Fruit fly (Drosophila melanogaster) whole organism, embryonic: ENCODE results near the gene GstD8.
A peak's percentile ranks its signal among the peaks of the same experiment; 100 is the strongest.

Experiments used
- CG10543 ChIP-seq: fragments of 200-800 bp; sonication (Bioruptor generic); optimal IDR thresholded peaks from 3 replicates; lab custom pipeline; 2017; ENCODE audit warnings: missing biosample characterization, mild to moderate bottlenecking, missing genetic modification characterization, moderate library complexity
- CG11723 ChIP-seq: fragments of 200-800 bp; sonication (Bioruptor generic); optimal IDR thresholded peaks from 2 replicates; lab custom pipeline; 2017; ENCODE audit warnings: missing biosample characterization, mild to moderate bottlenecking, missing genetic modification characterization
- CG12155 ChIP-seq: fragments of 200-800 bp; sonication (Bioruptor generic); optimal IDR thresholded peaks from 3 replicates; lab custom pipeline; 2016; ENCODE audit warnings: missing biosample characterization, missing genetic modification characterization
- CG12219 ChIP-seq: fragments of 200-800 bp; sonication (Bioruptor generic); optimal IDR thresholded peaks from 3 replicates; lab custom pipeline; 2018; ENCODE audit warnings: missing biosample characterization, mild to moderate bottlenecking, missing genetic modification characterization
- CG12391 ChIP-seq: fragments of 200-800 bp; sonication (Bioruptor generic); optimal IDR thresholded peaks from 3 replicates; lab custom pipeline; 2018; ENCODE audit warnings: missing biosample characterization, mild to moderate bottlenecking, missing genetic modification characterization, moderate library complexity
- CG12769 ChIP-seq: fragments of 200-800 bp; sonication (Bioruptor generic); optimal IDR thresholded peaks from 2 replicates; lab custom pipeline; 2019; ENCODE audit warnings: missing biosample characterization, mild to moderate bottlenecking, missing genetic modification characterization, moderate library complexity
- CG18599 ChIP-seq: fragments of 200-800 bp; sonication (Bioruptor generic); optimal IDR thresholded peaks from 3 replicates; lab custom pipeline; 2017; ENCODE audit warnings: missing biosample characterization, missing genetic modification characterization, mild to moderate bottlenecking, moderate library complexity, missing genetic modification reagents
- CG18764 ChIP-seq: fragments of 200-800 bp; sonication (Bioruptor generic); optimal IDR thresholded peaks from 3 replicates; lab custom pipeline; 2016; ENCODE audit warnings: missing biosample characterization, missing genetic modification characterization
- CG2199 ChIP-seq: fragments of 200-800 bp; sonication (Bioruptor generic); IDR thresholded peaks from 3 replicates; pipeline ENCODE4 v1.3.6; 2022; ENCODE audit warnings: missing biosample characterization, missing genetic modification characterization
- CG2889 ChIP-seq: fragments of 200-800 bp; sonication (Bioruptor generic); IDR thresholded peaks from 3 replicates; pipeline ENCODE4 v1.3.6; 2022; ENCODE audit warnings: missing biosample characterization, missing genetic modification characterization
- CG33557 ChIP-seq: fragments of 200-800 bp; sonication (Bioruptor generic); optimal IDR thresholded peaks from 2 replicates; lab custom pipeline; 2019; ENCODE audit warnings: missing biosample characterization, mild to moderate bottlenecking, missing genetic modification characterization, moderate library complexity
- CG4707 ChIP-seq: fragments of 200-800 bp; sonication (Bioruptor generic); optimal IDR thresholded peaks from 2 replicates; lab custom pipeline; 2018; ENCODE audit warnings: missing biosample characterization, mild to moderate bottlenecking, missing genetic modification characterization, moderate library complexity
- CG4820 ChIP-seq: fragments of 200-800 bp; sonication (Bioruptor generic); optimal IDR thresholded peaks from 3 replicates; lab custom pipeline; 2016; ENCODE audit warnings: missing biosample characterization, missing genetic modification characterization
- CG6683 ChIP-seq: fragments of 200-800 bp; sonication (Bioruptor generic); optimal IDR thresholded peaks from 2 replicates; lab custom pipeline; 2017; ENCODE audit warnings: missing biosample characterization, mild to moderate bottlenecking, missing genetic modification characterization, missing genetic modification reagents
- CG6854 ChIP-seq: fragments of 200-800 bp; sonication (Bioruptor generic); optimal IDR thresholded peaks from 3 replicates; lab custom pipeline; 2017; ENCODE audit warnings: missing biosample characterization, mild to moderate bottlenecking, missing genetic modification characterization
- CG8290 ChIP-seq, 3 experiments: fragments of 200-800 bp; sonication (Bioruptor generic); optimal IDR thresholded peaks; 2 replicates each; lab custom pipeline; 2016 to 2019; ENCODE audit warnings: missing biosample characterization in 3 of 3, missing genetic modification characterization in 3 of 3, mild to moderate bottlenecking in 2 of 3, moderate library complexity in 1 of 3
- CG8478 ChIP-seq: fragments of >200 bp; optimal IDR thresholded peaks from 2 replicates; lab custom pipeline; 2018
- D19A ChIP-seq: fragments of 200-800 bp; optimal IDR thresholded peaks from 3 replicates; lab custom pipeline; 2019; ENCODE audit warnings: missing biosample characterization, mild to moderate bottlenecking, missing genetic modification characterization, moderate library complexity
- D19B ChIP-seq: fragments of 200-800 bp; sonication (Bioruptor generic); optimal IDR thresholded peaks from 2 replicates; lab custom pipeline; 2017; ENCODE audit warnings: missing biosample characterization, mild to moderate bottlenecking, missing genetic modification characterization
- Dp ChIP-seq: fragments of 200-800 bp; sonication (Bioruptor generic); optimal IDR thresholded peaks from 2 replicates; lab custom pipeline; 2018; ENCODE audit warnings: missing biosample characterization, mild to moderate bottlenecking, missing genetic modification characterization, moderate library complexity
- Gsc ChIP-seq: fragments of 200-800 bp; sonication (Bioruptor generic); IDR thresholded peaks from 2 replicates; pipeline ENCODE4 v1.3.6; 2022; ENCODE audit warnings: missing biosample characterization, missing genetic modification characterization
- Hand ChIP-seq: fragments of 200-800 bp; sonication (Bioruptor generic); optimal IDR thresholded peaks from 2 replicates; lab custom pipeline; 2017; ENCODE audit warnings: mild to moderate bottlenecking, missing biosample characterization, missing genetic modification reagents, missing genetic modification characterization
- Hmx ChIP-seq: fragments of 200-800 bp; sonication (Bioruptor generic); optimal IDR thresholded peaks from 2 replicates; lab custom pipeline; 2016; ENCODE audit warnings: missing biosample characterization, missing genetic modification characterization
- Lhr ChIP-seq: fragments of 200-800 bp; sonication (Bioruptor generic); optimal IDR thresholded peaks from 3 replicates; lab custom pipeline; 2017; ENCODE audit warnings: mild to moderate bottlenecking, missing biosample characterization, missing genetic modification reagents, missing genetic modification characterization
- Myb ChIP-seq: fragments of 200-800 bp; sonication (Bioruptor generic); optimal IDR thresholded peaks from 2 replicates; lab custom pipeline; 2016; ENCODE audit warnings: missing biosample characterization, missing genetic modification characterization
- PHDP ChIP-seq: fragments of 200-800 bp; sonication (Bioruptor generic); optimal IDR thresholded peaks from 3 replicates; lab custom pipeline; 2018; ENCODE audit warnings: missing biosample characterization, mild to moderate bottlenecking, missing genetic modification characterization, moderate library complexity
- Rfx ChIP-seq: fragments of 200-800 bp; sonication (Bioruptor generic); IDR thresholded peaks from 2 replicates; pipeline ENCODE4 v1.3.6; 2022; ENCODE audit warnings: missing biosample characterization, missing genetic modification characterization
- Sox100B ChIP-seq: fragments of 200-800 bp; sonication (Bioruptor generic); optimal IDR thresholded peaks from 3 replicates; lab custom pipeline; 2018; ENCODE audit warnings: missing biosample characterization, mild to moderate bottlenecking, missing genetic modification characterization
- Taf1 ChIP-seq: fragments of 200-800 bp; sonication (Bioruptor generic); IDR thresholded peaks from 2 replicates; pipeline ENCODE4 v1.3.6; 2022; ENCODE audit warnings: missing biosample characterization, missing genetic modification characterization
- bbx ChIP-seq: fragments of 200-800 bp; sonication (Bioruptor generic); IDR thresholded peaks from 2 replicates; pipeline ENCODE4 v1.3.6; 2022; ENCODE audit warnings: missing biosample characterization, missing genetic modification characterization; ENCODE audit not compliant: partially characterized antibody
- cas ChIP-seq: fragments of 200-800 bp; sonication (Bioruptor generic); IDR thresholded peaks from 2 replicates; pipeline ENCODE4 v1.3.6; 2022; ENCODE audit warnings: missing biosample characterization, missing genetic modification characterization
- chm ChIP-seq: fragments of 200-800 bp; sonication (Bioruptor generic); IDR thresholded peaks from 2 replicates; pipeline ENCODE4 v1.3.6; 2022; ENCODE audit warnings: missing biosample characterization, missing genetic modification characterization
- dan ChIP-seq: fragments of 200-800 bp; sonication (Bioruptor generic); IDR thresholded peaks from 2 replicates; pipeline ENCODE4 v1.3.6; 2022; ENCODE audit warnings: missing biosample characterization, missing genetic modification characterization
- dati ChIP-seq: fragments of 200-800 bp; sonication (Bioruptor generic); IDR thresholded peaks from 2 replicates; pipeline ENCODE4 v1.3.6; 2022; ENCODE audit warnings: missing biosample characterization, missing genetic modification characterization
- emc ChIP-seq: fragments of 200-800 bp; sonication (Bioruptor generic); optimal IDR thresholded peaks from 2 replicates; lab custom pipeline; 2016; ENCODE audit warnings: missing biosample characterization, missing genetic modification characterization
- en ChIP-seq: fragments of 200-800 bp; sonication (Bioruptor generic); optimal IDR thresholded peaks from 2 replicates; lab custom pipeline; 2016; ENCODE audit warnings: missing biosample characterization, missing genetic modification characterization
- fd64A ChIP-seq: fragments of 200-800 bp; sonication (Bioruptor generic); optimal IDR thresholded peaks from 3 replicates; lab custom pipeline; 2018; ENCODE audit warnings: missing biosample characterization, mild to moderate bottlenecking, missing genetic modification characterization
- ftz-f1 ChIP-seq: fragments of 200-800 bp; sonication (Bioruptor generic); optimal IDR thresholded peaks from 2 replicates; lab custom pipeline; 2016; ENCODE audit warnings: missing biosample characterization, missing genetic modification characterization
- lmd ChIP-seq: fragments of 200-800 bp; sonication (Bioruptor generic); IDR thresholded peaks from 2 replicates; pipeline ENCODE4 v1.3.6; 2022; ENCODE audit warnings: missing biosample characterization, missing genetic modification characterization
- mam ChIP-seq: fragments of 200-800 bp; sonication (Bioruptor generic); optimal IDR thresholded peaks from 3 replicates; lab custom pipeline; 2016; ENCODE audit warnings: missing biosample characterization, missing genetic modification characterization
- mirr ChIP-seq: fragments of 200-800 bp; sonication (Bioruptor generic); optimal IDR thresholded peaks from 3 replicates; lab custom pipeline; 2018; ENCODE audit warnings: missing biosample characterization, mild to moderate bottlenecking, missing genetic modification characterization
- nerfin-1 ChIP-seq: fragments of 200-800 bp; sonication (Bioruptor generic); optimal IDR thresholded peaks from 3 replicates; lab custom pipeline; 2019; ENCODE audit warnings: missing biosample characterization, mild to moderate bottlenecking, missing genetic modification characterization, moderate library complexity
- nerfin-2 ChIP-seq: fragments of 200-800 bp; sonication (Bioruptor generic); IDR thresholded peaks from 2 replicates; pipeline ENCODE4 v1.3.6; 2022; ENCODE audit warnings: missing biosample characterization, missing genetic modification characterization; ENCODE audit not compliant: partially characterized antibody
- nom ChIP-seq: fragments of 200-800 bp; sonication (Bioruptor generic); optimal IDR thresholded peaks from 2 replicates; lab custom pipeline; 2017; ENCODE audit warnings: missing biosample characterization, missing genetic modification characterization, mild to moderate bottlenecking, moderate library complexity, missing genetic modification reagents
- odd ChIP-seq: fragments of 200-800 bp; sonication (Bioruptor generic); optimal IDR thresholded peaks from 2 replicates; lab custom pipeline; 2017; ENCODE audit warnings: missing biosample characterization, mild to moderate bottlenecking, missing genetic modification characterization
- phol ChIP-seq: fragments of 200-800 bp; sonication (Bioruptor generic); optimal IDR thresholded peaks from 3 replicates; lab custom pipeline; 2018; ENCODE audit warnings: missing biosample characterization, mild to moderate bottlenecking, missing genetic modification characterization, moderate library complexity
- schlank ChIP-seq: fragments of 200-800 bp; sonication (Bioruptor generic); optimal IDR thresholded peaks from 2 replicates; lab custom pipeline; 2018; ENCODE audit warnings: missing biosample characterization, mild to moderate bottlenecking, missing genetic modification characterization
- sisA ChIP-seq: fragments of 200-800 bp; sonication (Bioruptor generic); IDR thresholded peaks from 2 replicates; pipeline ENCODE4 v1.3.6; 2022; ENCODE audit warnings: missing biosample characterization, missing genetic modification characterization
- tup ChIP-seq: fragments of 200-800 bp; sonication (Bioruptor generic); optimal IDR thresholded peaks from 2 replicates; lab custom pipeline; 2016; ENCODE audit warnings: missing biosample characterization, mild to moderate bottlenecking, missing genetic modification characterization, moderate library complexity
- vvl ChIP-seq: fragments of 200-800 bp; sonication (Bioruptor generic); IDR thresholded peaks from 2 replicates; pipeline ENCODE4 v1.3.6; 2022; ENCODE audit warnings: missing biosample characterization, missing genetic modification characterization
- z ChIP-seq: fragments of 200-800 bp; sonication (Bioruptor generic); IDR thresholded peaks from 3 replicates; pipeline ENCODE4 v1.3.6; 2022; ENCODE audit warnings: missing biosample characterization, missing genetic modification characterization

GstD8 gene

DNA sequence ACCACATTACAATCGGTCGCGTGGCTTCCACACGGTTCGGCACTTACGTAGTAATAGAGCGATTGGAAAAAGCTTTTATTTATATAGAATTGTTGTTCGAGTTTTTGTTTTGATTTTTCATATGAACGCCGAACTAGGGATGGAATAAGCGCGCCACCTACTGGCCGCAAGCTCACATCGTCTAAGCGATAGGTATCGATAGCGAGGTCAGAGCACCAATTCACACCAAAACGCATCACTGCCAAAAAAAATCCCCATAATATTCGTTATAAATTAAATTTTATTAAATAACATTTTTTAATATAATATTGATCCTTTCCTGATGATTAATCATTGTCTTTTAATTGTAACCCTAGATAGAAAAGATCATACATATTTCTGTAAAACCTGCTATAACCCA, 29.3 kb upstream of the GstD8 start, which contains the start of gene CG10038 (continued):
- TF ChIP-seq CG11723 (GFP tag; lab: Kevin White, UChicago) (no peak), CG8478 (lab: Kevin White, UChicago) (no peak), chm (no peak), CG6683 (GFP tag; lab: Kevin White, UChicago) (no peak), nerfin-1 (tag; lab: Kevin White, UChicago) (no peak), Hmx (GFP tag; lab: Kevin White, UChicago) (no peak), D19B (no peak), CG4707 (GFP tag; lab: Kevin White, UChicago) (no peak), nerfin-2 (peak; percentile 89), CG18599 (GFP tag; lab: Kevin White, UChicago) (no peak), CG12769 (tag; lab: Kevin White, UChicago) (no peak), nom (no peak), vvl (GFP tag; lab: Robert Waterston, UW) (peak; percentile 55; the same call in 1 of the 2 replicates), mam (GFP tag; lab: Kevin White, UChicago) (peak; percentile 45), fd64A (no peak), tup (GFP tag; lab: Kevin White, UChicago) (no peak), Sox100B (GFP tag; lab: Kevin White, UChicago) (no peak), Rfx (peak; percentile 84), PHDP (tag; lab: Kevin White, UChicago) (peak; percentile 41), CG2199 (no peak), cas (GFP tag; lab: Robert Waterston, UW) (no peak), schlank (tag; lab: Kevin White, UChicago) (no peak), CG18764 (GFP tag; lab: Kevin White, UChicago) (peak; percentile 13), Lhr (GFP tag; lab: Kevin White, UChicago) (peak; percentile 74), odd (no peak), lmd (GFP tag; lab: Robert Waterston, UW) (no peak), emc (GFP tag; lab: Kevin White, UChicago) (no peak), Hand (GFP tag; lab: Kevin White, UChicago) (no peak), Gsc (GFP tag; lab: Robert Waterston, UW) (no peak), mirr (GFP tag; lab: Kevin White, UChicago) (no peak), dan (no peak), sisA (GFP tag; lab: Robert Waterston, UW) (no peak; the same call in 1 of the 2 replicates), CG12155 (GFP tag; lab: Kevin White, UChicago) (peak; percentile 12), Dp (peak; percentile 59), CG6854 (no peak), D19A (tag; lab: Kevin White, UChicago) (peak; percentile 45), Myb (GFP tag; lab: Kevin White, UChicago) (peak; percentile 83), z (no peak), CG8290 (GFP tag; optimal IDR thresholded peaks at IDR 0.05; lab: Kevin White, UChicago) (peak; percentile 42), CG8290 (tag; optimal IDR thresholded peaks at IDR 0.05; lab: Kevin White, UChicago) (no peak), en (GFP tag; lab: Kevin White, UChicago) (no peak), CG33557 (no peak), CG2889 (GFP tag; lab: Robert Waterston, UW) (no peak), CG10543 (GFP tag; lab: Kevin White, UChicago) (no peak), phol (peak; percentile 53), CG12219 (GFP tag; lab: Kevin White, UChicago) (no peak), ftz-f1 (GFP tag; lab: Kevin White, UChicago) (peak; percentile 86), bbx (GFP tag; lab: Robert Waterston, UW) (peak; percentile 95), Taf1 (GFP tag; lab: Robert Waterston, UW) (no peak), dati (GFP tag; lab: Robert Waterston, UW) (no peak), CG12391 (tag; lab: Kevin White, UChicago) (peak; percentile 46), CG4820 (GFP tag; lab: Kevin White, UChicago) (no peak)
